Worm (Caenorhabditis elegans) whole organism, L2 larva: Measurements from ENCODE around the gene unc-16.
A peak's percentile ranks its signal among the peaks of the same experiment; 100 is the strongest.

Source experiments
- C34F6.9 ChIP-seq: fragments of 150-350 bp; optimal IDR thresholded peaks from 2 replicates; lab custom pipeline; 2014; ENCODE audit warnings: missing biosample characterization, missing genetic modification characterization
- F13H6.1 ChIP-seq: sonication (generic microtip); optimal IDR thresholded peaks from 2 replicates; lab custom pipeline; 2016; ENCODE audit warnings: missing genetic modification characterization, missing compliant biosample characterization
- Y55F3AM.14 ChIP-seq: fragments of 200-800 bp; sonication (Bioruptor generic); optimal IDR thresholded peaks from 2 replicates; lab custom pipeline; 2018; ENCODE audit warnings: mild to moderate bottlenecking, missing genetic modification characterization, missing compliant biosample characterization
- ZK546.5 ChIP-seq: sonication (generic microtip); optimal IDR thresholded peaks from 2 replicates; lab custom pipeline; 2017; ENCODE audit warnings: missing biosample characterization, missing genetic modification characterization
- alr-1 ChIP-seq: fragments of 150-350 bp; optimal IDR thresholded peaks from 2 replicates; lab custom pipeline; 2014; ENCODE audit warnings: missing biosample characterization, missing genetic modification characterization
- ama-1 ChIP-seq: fragments of 150-350 bp; optimal IDR thresholded peaks from 2 replicates; lab custom pipeline; 2018; ENCODE audit warnings: inconsistent platforms
- blmp-1 ChIP-seq: sonication (generic microtip); optimal IDR thresholded peaks from 2 replicates; lab custom pipeline; 2017; ENCODE audit warnings: missing genetic modification characterization, mild to moderate bottlenecking, missing compliant biosample characterization, antibody characterized with exemption, moderate library complexity; ENCODE audit not compliant: insufficient read depth
- ceh-16 ChIP-seq: fragments of 150-350 bp; optimal IDR thresholded peaks from 2 replicates; lab custom pipeline; 2014; ENCODE audit warnings: missing biosample characterization, missing genetic modification characterization
- ceh-82 ChIP-seq: fragments of 150-350 bp; optimal IDR thresholded peaks from 2 replicates; lab custom pipeline; 2014; ENCODE audit warnings: missing biosample characterization, missing genetic modification characterization
- crh-2 ChIP-seq: sonication (generic microtip); optimal IDR thresholded peaks from 2 replicates; lab custom pipeline; 2017; ENCODE audit warnings: missing biosample characterization, missing genetic modification characterization
- egl-27 ChIP-seq: sonication (generic microtip); optimal IDR thresholded peaks from 3 replicates; lab custom pipeline; 2017; ENCODE audit warnings: missing biosample characterization, missing genetic modification reagents, missing genetic modification characterization
- elt-1 ChIP-seq: fragments of 150-350 bp; optimal IDR thresholded peaks from 2 replicates; lab custom pipeline; 2014; ENCODE audit warnings: missing biosample characterization, missing genetic modification characterization
- elt-3 ChIP-seq: sonication (generic microtip); optimal IDR thresholded peaks from 2 replicates; lab custom pipeline; 2017; ENCODE audit warnings: missing biosample characterization, missing genetic modification characterization
- fos-1 ChIP-seq: fragments of 150-350 bp; optimal IDR thresholded peaks from 2 replicates; lab custom pipeline; 2014; ENCODE audit warnings: missing biosample characterization, missing genetic modification characterization
- gmeb-1 ChIP-seq: fragments of 150-350 bp; optimal IDR thresholded peaks from 2 replicates; lab custom pipeline; 2014; ENCODE audit warnings: missing biosample characterization, missing genetic modification characterization
- lin-13 ChIP-seq: fragments of 150-350 bp; optimal IDR thresholded peaks from 2 replicates; lab custom pipeline; 2014; ENCODE audit warnings: missing biosample characterization, missing genetic modification reagents, missing genetic modification characterization
- lin-39 ChIP-seq: fragments of 150-350 bp; optimal IDR thresholded peaks from 2 replicates; lab custom pipeline; 2014; ENCODE audit warnings: missing biosample characterization, missing genetic modification reagents, missing genetic modification characterization
- lsy-2 ChIP-seq, 2 experiments: fragments of 150-350 bp in 1 of 2; sonication (generic microtip) in 1 of 2; optimal IDR thresholded peaks; 2 replicates each; lab custom pipeline; 2014 to 2017; ENCODE audit warnings: missing biosample characterization in 2 of 2, missing genetic modification characterization in 2 of 2
- mab-5 ChIP-seq: fragments of 150-350 bp; optimal IDR thresholded peaks from 2 replicates; lab custom pipeline; 2014; ENCODE audit warnings: missing biosample characterization, missing genetic modification characterization
- mbf-1 ChIP-seq: sonication (generic microtip); optimal IDR thresholded peaks from 2 replicates; lab custom pipeline; 2017; ENCODE audit warnings: missing biosample characterization, missing genetic modification characterization
- mdl-1 ChIP-seq, 2 experiments: fragments of 150-350 bp in 1 of 2; sonication (generic microtip) in 1 of 2; optimal IDR thresholded peaks; 2 replicates each; lab custom pipeline; 2017; ENCODE audit warnings: missing biosample characterization in 2 of 2, missing genetic modification characterization in 2 of 2
- nhr-10 ChIP-seq: sonication (generic microtip); optimal IDR thresholded peaks from 2 replicates; lab custom pipeline; 2017; ENCODE audit warnings: missing biosample characterization, missing genetic modification characterization
- nhr-12 ChIP-seq: fragments of 150-350 bp; optimal IDR thresholded peaks from 2 replicates; lab custom pipeline; 2014; ENCODE audit warnings: missing biosample characterization, missing genetic modification characterization
- nhr-129 ChIP-seq: fragments of 150-350 bp; optimal IDR thresholded peaks from 2 replicates; lab custom pipeline; 2014; ENCODE audit warnings: missing biosample characterization, missing genetic modification characterization
- nhr-21 ChIP-seq: fragments of 150-350 bp; optimal IDR thresholded peaks from 2 replicates; lab custom pipeline; 2014; ENCODE audit warnings: missing biosample characterization, missing genetic modification characterization
- nhr-25 ChIP-seq: fragments of 150-350 bp; sonication (generic microtip); optimal IDR thresholded peaks from 3 replicates; lab custom pipeline; 2014; ENCODE audit warnings: missing biosample characterization, missing genetic modification characterization
- nhr-6 ChIP-seq: fragments of 150-350 bp; optimal IDR thresholded peaks from 2 replicates; lab custom pipeline; 2014; ENCODE audit warnings: missing biosample characterization, missing genetic modification characterization
- sem-4 ChIP-seq: fragments of 150-350 bp; optimal IDR thresholded peaks from 2 replicates; lab custom pipeline; 2014; ENCODE audit warnings: missing biosample characterization, missing genetic modification reagents, missing genetic modification characterization
- skn-1 ChIP-seq: sonication (generic microtip); optimal IDR thresholded peaks from 2 replicates; lab custom pipeline; 2017; ENCODE audit warnings: missing biosample characterization, missing genetic modification characterization
- sma-3 ChIP-seq: sonication (generic microtip); optimal IDR thresholded peaks from 2 replicates; lab custom pipeline; 2016; ENCODE audit warnings: missing genetic modification reagents, missing genetic modification characterization, missing compliant biosample characterization
- sma-9 ChIP-seq, 2 experiments: fragments of 150-350 bp in 1 of 2; sonication (generic microtip) in 1 of 2; optimal IDR thresholded peaks; 2 replicates each; lab custom pipeline; 2014 to 2016; ENCODE audit warnings: missing genetic modification characterization in 2 of 2, mild to moderate bottlenecking in 1 of 2, missing biosample characterization in 1 of 2, missing compliant biosample characterization in 1 of 2, missing genetic modification reagents in 1 of 2, moderate library complexity in 1 of 2
- unc-39 ChIP-seq: fragments of 150-350 bp; optimal IDR thresholded peaks from 2 replicates; lab custom pipeline; 2014; ENCODE audit warnings: missing biosample characterization, missing genetic modification characterization
- unc-55 ChIP-seq: fragments of 150-350 bp; sonication (generic microtip); optimal IDR thresholded peaks from 3 replicates; lab custom pipeline; 2014; ENCODE audit warnings: missing biosample characterization, missing genetic modification reagents, missing genetic modification characterization
- unc-62 ChIP-seq: fragments of 150-350 bp; optimal IDR thresholded peaks from 2 replicates; lab custom pipeline; 2014; ENCODE audit warnings: missing biosample characterization, missing genetic modification reagents, missing genetic modification characterization
- zag-1 ChIP-seq: fragments of 150-350 bp; optimal IDR thresholded peaks from 2 replicates; lab custom pipeline; 2014; ENCODE audit warnings: missing biosample characterization, missing genetic modification characterization
- ztf-1 ChIP-seq: fragments of 200-800 bp; sonication (Bioruptor generic); conservative IDR thresholded peaks from 2 replicates; pipeline ENCODE4 v1.3.6; 2022; ENCODE audit warnings: missing genetic modification characterization, missing compliant biosample characterization
- ztf-11 ChIP-seq: sonication (generic microtip); optimal IDR thresholded peaks from 2 replicates; lab custom pipeline; 2017; ENCODE audit warnings: missing biosample characterization, missing genetic modification characterization

The unc-16 gene

ce11 chrIII:9538655-9539155 is 7.4 kb upstream of the unc-16 start, which contains the start of gene ZK1098.3:
TSS of gene ZK1098.3 (minus strand) at chrIII:9538705.
- TF ChIP-seq fos-1 (tag; lab: Kevin White, UChicago) (no peak), elt-3 (tag; lab: Kevin White, UChicago) (no peak), sem-4 (tag; lab: Kevin White, UChicago) (no peak), lin-13 (peak; percentile 16), gmeb-1 (no peak), unc-55 (GFP tag; lab: Kevin White, UChicago) (peak; percentile 51), nhr-21 (no peak), egl-27 (no peak), nhr-6 (no peak), lsy-2 (tag; optimal IDR thresholded peaks at IDR 0.05; lab: Kevin White, UChicago) (peak in 1 of 2 experiments; percentile 60), ztf-11 (no peak), nhr-10 (no peak), unc-62 (GFP tag; lab: Kevin White, UChicago) (no peak), F13H6.1 (tag; lab: Kevin White, UChicago) (no peak), Y55F3AM.14 (GFP tag; lab: Kevin White, UChicago) (no peak), lin-39 (no peak), mbf-1 (tag; lab: Kevin White, UChicago) (no peak), ZK546.5 (no peak), unc-39 (tag; lab: Kevin White, UChicago) (no peak), ztf-1 (GFP tag; lab: Robert Waterston, UW) (no peak), C34F6.9 (tag; lab: Kevin White, UChicago) (peak; percentile 65)

ce11 chrIII:9542280-9542679 is 3.8 kb upstream of the unc-16 start, which contains the start of gene mut-7:
TSS of gene mut-7 (minus strand) at chrIII:9542380.
- TF ChIP-seq skn-1 (tag; lab: Kevin White, UChicago) (no peak), blmp-1 (tag; lab: Kevin White, UChicago) (no peak), ama-1 (lab: Kevin White, UChicago) (no peak), alr-1 (tag; lab: Kevin White, UChicago) (no peak), nhr-6 (no peak), egl-27 (no peak), ztf-1 (GFP tag; lab: Robert Waterston, UW) (no peak), ceh-82 (no peak), sem-4 (tag; lab: Kevin White, UChicago) (no peak), elt-3 (tag; lab: Kevin White, UChicago) (no peak), zag-1 (no peak), lin-39 (no peak), nhr-25 (tag; lab: Kevin White, UChicago) (no peak), mdl-1 (tag; optimal IDR thresholded peaks at IDR 0.05; lab: Kevin White, UChicago) (no peak), crh-2 (tag; lab: Kevin White, UChicago) (no peak), sma-3 (GFP tag; lab: Kevin White, UChicago) (no peak), sma-9 (GFP tag; optimal IDR thresholded peaks at IDR 0.05; lab: Kevin White, UChicago) (no peak), sma-9 (tag; optimal IDR thresholded peaks at IDR 0.05; lab: Kevin White, UChicago) (no peak), elt-1 (tag; lab: Kevin White, UChicago) (no peak), nhr-12 (tag; lab: Kevin White, UChicago) (no peak)

ce11 chrIII:9542816-9543215 is 3.2 kb upstream of the unc-16 start, which contains the start of gene eif-2Balpha:
TSS of gene eif-2Balpha (plus strand) at chrIII:9543119.
- TF ChIP-seq ceh-82 (no peak), blmp-1 (tag; lab: Kevin White, UChicago) (no peak), nhr-21 (no peak), gmeb-1 (peak; percentile 51), C34F6.9 (tag; lab: Kevin White, UChicago) (peak; percentile 83), nhr-129 (tag; lab: Kevin White, UChicago) (no peak), crh-2 (tag; lab: Kevin White, UChicago) (peak; percentile 16), unc-55 (GFP tag; lab: Kevin White, UChicago) (peak; percentile 89), lsy-2 (tag; optimal IDR thresholded peaks at IDR 0.05; lab: Kevin White, UChicago) (peak; percentile 32 to 83)
- TF ChIP-seq, all 48 proteins: peak for 5

- no peak for TF ChIP-seq ceh-82
- TF ChIP-seq sma-3 (GFP tag; lab: Kevin White, UChicago): no peak
- TF ChIP-seq ztf-11: no peak
- TF ChIP-seq mab-5 (tag; lab: Kevin White, UChicago): no peak
- TF ChIP-seq Y55F3AM.14 (GFP tag; lab: Kevin White, UChicago): no peak
- TF ChIP-seq blmp-1 (tag; lab: Kevin White, UChicago): no peak
- no peak for TF ChIP-seq ceh-16 (tag; lab: Kevin White, UChicago)
- TF ChIP-seq skn-1 (tag; lab: Kevin White, UChicago): no peak
- no peak for TF ChIP-seq nhr-6
- no peak for TF ChIP-seq fos-1 (tag; lab: Kevin White, UChicago)
- no peak for TF ChIP-seq nhr-129 (tag; lab: Kevin White, UChicago)
- TF ChIP-seq lin-39: no peak
- no peak for TF ChIP-seq mdl-1 (tag; optimal IDR thresholded peaks at IDR 0.05; lab: Kevin White, UChicago)
These were observed 1.9 kb upstream of the unc-16 start, which contains the start of gene ZK1098.9 for ce11 chrIII:9544125-9544524. TSS of gene ZK1098.9 (plus strand) at chrIII:9544425.
